Fruit fly (Drosophila melanogaster) whole organism, prepupa: ENCODE measurements around the gene mask.
A peak's percentile ranks its signal among the peaks of the same experiment; 100 is the strongest.

Experiments used
- Blimp-1 ChIP-seq: fragments of 200-800 bp; sonication (Bioruptor generic); optimal IDR thresholded peaks from 3 replicates; lab custom pipeline; 2017; ENCODE audit warnings: missing biosample characterization, missing genetic modification characterization, mild to moderate bottlenecking, moderate library complexity, missing genetic modification reagents
- CG1621 ChIP-seq: fragments of 200-800 bp; sonication (Bioruptor generic); optimal IDR thresholded peaks from 3 replicates; lab custom pipeline; 2018; ENCODE audit warnings: missing biosample characterization, mild to moderate bottlenecking, missing genetic modification characterization
- CG3032 ChIP-seq: fragments of 200-800 bp; optimal IDR thresholded peaks from 2 replicates; lab custom pipeline; 2019; ENCODE audit warnings: missing biosample characterization, mild to moderate bottlenecking, missing genetic modification characterization, moderate library complexity
- CG8119 ChIP-seq: fragments of 200-800 bp; sonication (Bioruptor generic); IDR thresholded peaks from 3 replicates; pipeline ENCODE4 v1.3.6; 2022; ENCODE audit warnings: missing biosample characterization, missing genetic modification characterization
- Hr38 ChIP-seq: sonication (Bioruptor generic); optimal IDR thresholded peaks from 2 replicates; lab custom pipeline; 2016; ENCODE audit warnings: missing biosample characterization, missing genetic modification characterization
- Hr39 ChIP-seq: fragments of 200-800 bp; sonication (Bioruptor generic); optimal IDR thresholded peaks from 2 replicates; lab custom pipeline; 2016; ENCODE audit warnings: missing biosample characterization, missing genetic modification characterization
- Met ChIP-seq: fragments of 200-800 bp; sonication (Bioruptor generic); optimal IDR thresholded peaks from 3 replicates; lab custom pipeline; 2016; ENCODE audit warnings: missing biosample characterization, missing genetic modification characterization
- OdsH ChIP-seq: fragments of 200-800 bp; sonication (Bioruptor generic); optimal IDR thresholded peaks from 3 replicates; lab custom pipeline; 2016; ENCODE audit warnings: missing biosample characterization, missing genetic modification characterization
- Sox102F ChIP-seq: fragments of 200-800 bp; sonication (Bioruptor generic); optimal IDR thresholded peaks from 2 replicates; lab custom pipeline; 2016; ENCODE audit warnings: missing biosample characterization, mild to moderate bottlenecking, missing genetic modification characterization
- Sox15 ChIP-seq: fragments of 200-800 bp; sonication (Bioruptor generic); optimal IDR thresholded peaks from 3 replicates; lab custom pipeline; 2016; ENCODE audit warnings: missing biosample characterization, missing genetic modification characterization
- lz ChIP-seq: fragments of 200-800 bp; sonication (Bioruptor generic); optimal IDR thresholded peaks from 3 replicates; lab custom pipeline; 2016; ENCODE audit warnings: missing biosample characterization, missing genetic modification characterization
- salr ChIP-seq, 2 experiments: fragments of 200-800 bp; sonication (Bioruptor generic); optimal IDR thresholded peaks; 3 replicates each; lab custom pipeline; 2016 to 2018; ENCODE audit warnings: missing biosample characterization in 2 of 2, missing genetic modification characterization in 2 of 2, mild to moderate bottlenecking in 1 of 2

DNA sequence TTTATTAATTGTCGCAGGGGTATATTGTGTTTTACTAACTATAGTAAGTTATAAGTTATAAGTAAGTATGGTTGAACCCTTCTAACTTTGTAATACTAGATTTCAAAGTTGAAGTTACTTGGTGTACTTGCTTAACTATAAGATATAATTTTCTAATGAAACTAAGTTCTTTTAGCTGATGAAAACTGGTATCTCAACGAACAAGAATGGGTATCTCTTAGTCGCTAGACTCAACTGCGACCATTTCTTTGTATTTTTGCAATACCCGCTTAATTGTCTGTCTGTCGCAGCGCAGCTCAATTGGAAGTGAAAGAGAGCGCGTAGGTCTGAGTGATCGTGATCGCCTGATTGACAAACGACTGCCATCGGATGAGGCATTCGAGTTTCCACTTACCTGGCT is 41.9 kb downstream of the mask start:
- TF ChIP-seq CG1621 (tag; lab: Kevin White, UChicago) (no peak), CG8119 (no peak), salr (GFP tag; optimal IDR thresholded peaks at IDR 0.05; lab: Kevin White, UChicago) (no peak), Hr39 (GFP tag; lab: Kevin White, UChicago) (no peak), Hr38 (GFP tag; lab: Kevin White, UChicago) (no peak), Sox102F (GFP tag; lab: Kevin White, UChicago) (no peak), lz (GFP tag; lab: Kevin White, UChicago) (no peak), Blimp-1 (GFP tag; lab: Kevin White, UChicago) (no peak), Sox15 (GFP tag; lab: Kevin White, UChicago) (no peak), Met (GFP tag; lab: Kevin White, UChicago) (peak; percentile 9), OdsH (GFP tag; lab: Kevin White, UChicago) (no peak), CG3032 (tag; lab: Kevin White, UChicago) (no peak)
